Fruit fly (Drosophila melanogaster) whole organism, embryonic: ENCODE results near the gene CG45486.

Experiments
- Atf3 ChIP-seq: fragments of 200-800 bp; sonication (Bioruptor generic); optimal IDR thresholded peaks from 3 replicates; lab custom pipeline; 2016; ENCODE audit warnings: missing biosample characterization, missing genetic modification characterization
- BtbVII ChIP-seq: fragments of 200-800 bp; sonication (Bioruptor generic); optimal IDR thresholded peaks from 3 replicates; lab custom pipeline; 2017; ENCODE audit warnings: missing biosample characterization, mild to moderate bottlenecking, missing genetic modification characterization
- CG10654 ChIP-seq: fragments of 200-800 bp; sonication (Bioruptor generic); optimal IDR thresholded peaks from 2 replicates; lab custom pipeline; 2016; ENCODE audit warnings: missing biosample characterization, missing genetic modification characterization
- CG13287 ChIP-seq: fragments of 200-800 bp; sonication (Bioruptor generic); IDR thresholded peaks from 2 replicates; pipeline ENCODE4 v1.3.6; 2022; ENCODE audit warnings: missing biosample characterization, missing genetic modification characterization; ENCODE audit not compliant: partially characterized antibody
- CG14860 ChIP-seq: fragments of 200-800 bp; sonication (Bioruptor generic); IDR thresholded peaks from 3 replicates; pipeline ENCODE4 v1.3.6; 2022; ENCODE audit warnings: missing biosample characterization, missing genetic modification characterization; ENCODE audit not compliant: partially characterized antibody
- CG14965 ChIP-seq: fragments of 200-800 bp; sonication (Bioruptor generic); optimal IDR thresholded peaks from 2 replicates; lab custom pipeline; 2016; ENCODE audit warnings: missing biosample characterization, missing genetic modification characterization, borderline replicate concordance
- CG2199 ChIP-seq: fragments of 200-800 bp; sonication (Bioruptor generic); IDR thresholded peaks from 3 replicates; pipeline ENCODE4 v1.3.6; 2022; ENCODE audit warnings: missing biosample characterization, missing genetic modification characterization
- CG2875 ChIP-seq: fragments of 200-800 bp; sonication (Bioruptor generic); optimal IDR thresholded peaks from 2 replicates; lab custom pipeline; 2017; ENCODE audit warnings: missing biosample characterization, mild to moderate bottlenecking, missing genetic modification characterization, missing genetic modification reagents
- CG6791 ChIP-seq: fragments of 200-800 bp; sonication (Bioruptor generic); IDR thresholded peaks from 3 replicates; pipeline ENCODE4 v1.3.6; 2022; ENCODE audit warnings: missing biosample characterization, missing genetic modification characterization; ENCODE audit not compliant: partially characterized antibody
- CG7839 ChIP-seq: fragments of 200-800 bp; sonication (Bioruptor generic); optimal IDR thresholded peaks from 3 replicates; lab custom pipeline; 2018; ENCODE audit warnings: missing biosample characterization, mild to moderate bottlenecking, missing genetic modification characterization, moderate library complexity
- Fer1 ChIP-seq: fragments of 200-800 bp; sonication (Bioruptor generic); optimal IDR thresholded peaks from 2 replicates; lab custom pipeline; 2017; ENCODE audit warnings: missing biosample characterization, mild to moderate bottlenecking, missing genetic modification characterization
- HLH3B ChIP-seq: fragments of 200-800 bp; sonication (Bioruptor generic); IDR thresholded peaks from 2 replicates; pipeline ENCODE4 v1.3.6; 2022; ENCODE audit warnings: missing biosample characterization, missing genetic modification characterization
- Hr78 ChIP-seq, 2 experiments: fragments of 200-800 bp in 1 of 2; fragments of >200 bp in 1 of 2; sonication (Bioruptor generic) in 1 of 2; optimal IDR thresholded peaks; 2 replicates each; lab custom pipeline; 2017 to 2019; ENCODE audit warnings: missing biosample characterization in 2 of 2, missing genetic modification characterization in 2 of 2, mild to moderate bottlenecking in 1 of 2, moderate library complexity in 1 of 2
- Jarid2 ChIP-seq: fragments of 200-800 bp; sonication (Bioruptor generic); optimal IDR thresholded peaks from 3 replicates; lab custom pipeline; 2017; ENCODE audit warnings: mild to moderate bottlenecking, missing biosample characterization, missing genetic modification reagents, missing genetic modification characterization
- MESR4 ChIP-seq: fragments of 200-800 bp; sonication (Bioruptor generic); optimal IDR thresholded peaks from 2 replicates; lab custom pipeline; 2018; ENCODE audit warnings: missing biosample characterization, mild to moderate bottlenecking, missing genetic modification characterization, moderate library complexity
- NC2β ChIP-seq: fragments of 200-800 bp; sonication (Bioruptor generic); optimal IDR thresholded peaks from 2 replicates; lab custom pipeline; 2016; ENCODE audit warnings: missing biosample characterization, missing genetic modification characterization
- Optix ChIP-seq: fragments of 200-800 bp; sonication (Bioruptor generic); IDR thresholded peaks from 3 replicates; pipeline ENCODE4 v1.3.6; 2022; ENCODE audit warnings: missing biosample characterization, missing genetic modification characterization
- amos ChIP-seq: fragments of 200-800 bp; sonication (Bioruptor generic); IDR thresholded peaks from 2 replicates; pipeline ENCODE4 v1.3.6; 2022; ENCODE audit warnings: missing biosample characterization, missing genetic modification characterization; ENCODE audit not compliant: partially characterized antibody
- cad ChIP-seq: fragments of >200 bp; optimal IDR thresholded peaks from 2 replicates; lab custom pipeline; 2017; ENCODE audit warnings: missing biosample characterization, missing genetic modification characterization
- chn ChIP-seq: fragments of 200-800 bp; sonication (Bioruptor generic); optimal IDR thresholded peaks from 2 replicates; lab custom pipeline; 2016; ENCODE audit warnings: missing biosample characterization, missing genetic modification characterization
- crp ChIP-seq, 2 experiments: fragments of 200-800 bp; sonication (Bioruptor generic); optimal IDR thresholded peaks; 2 replicates in 1 of 2; 3 replicates in 1 of 2; lab custom pipeline; 2017; ENCODE audit warnings: missing biosample characterization in 2 of 2, missing genetic modification characterization in 2 of 2, mild to moderate bottlenecking in 1 of 2, moderate library complexity in 1 of 2
- fd3F ChIP-seq: fragments of 200-800 bp; sonication (Bioruptor generic); optimal IDR thresholded peaks from 2 replicates; lab custom pipeline; 2018; ENCODE audit warnings: missing biosample characterization, mild to moderate bottlenecking, missing genetic modification characterization, moderate library complexity
- hkb ChIP-seq, 2 experiments: fragments of 200-800 bp in 1 of 2; fragments of >200 bp in 1 of 2; sonication (Bioruptor generic) in 1 of 2; IDR thresholded peaks in 1 of 2; optimal IDR thresholded peaks in 1 of 2; 2 replicates each; pipeline versions ENCODE4 v1.3.6 to Lab custom; 2017 to 2022; ENCODE audit warnings: missing biosample characterization in 1 of 2, missing genetic modification characterization in 1 of 2
- org-1 ChIP-seq: fragments of 200-800 bp; sonication (Bioruptor generic); optimal IDR thresholded peaks from 2 replicates; lab custom pipeline; 2017; ENCODE audit warnings: missing biosample characterization, missing genetic modification characterization
- pb ChIP-seq: fragments of 200-800 bp; sonication (Bioruptor generic); optimal IDR thresholded peaks from 3 replicates; lab custom pipeline; 2016; ENCODE audit warnings: missing biosample characterization, missing genetic modification characterization
- pnt ChIP-seq: fragments of 200-800 bp; sonication (Bioruptor generic); optimal IDR thresholded peaks from 3 replicates; lab custom pipeline; 2016; ENCODE audit warnings: missing biosample characterization, missing genetic modification characterization
- sna ChIP-seq: fragments of 200-800 bp; sonication (Bioruptor generic); IDR thresholded peaks from 2 replicates; pipeline ENCODE4 v1.3.6; 2022; ENCODE audit warnings: missing biosample characterization, missing genetic modification characterization; ENCODE audit not compliant: partially characterized antibody
- vfl ChIP-seq: fragments of 200-800 bp; sonication (Bioruptor generic); optimal IDR thresholded peaks from 2 replicates; lab custom pipeline; 2016; ENCODE audit warnings: missing biosample characterization, missing genetic modification characterization

Gene CG45486

DNA sequence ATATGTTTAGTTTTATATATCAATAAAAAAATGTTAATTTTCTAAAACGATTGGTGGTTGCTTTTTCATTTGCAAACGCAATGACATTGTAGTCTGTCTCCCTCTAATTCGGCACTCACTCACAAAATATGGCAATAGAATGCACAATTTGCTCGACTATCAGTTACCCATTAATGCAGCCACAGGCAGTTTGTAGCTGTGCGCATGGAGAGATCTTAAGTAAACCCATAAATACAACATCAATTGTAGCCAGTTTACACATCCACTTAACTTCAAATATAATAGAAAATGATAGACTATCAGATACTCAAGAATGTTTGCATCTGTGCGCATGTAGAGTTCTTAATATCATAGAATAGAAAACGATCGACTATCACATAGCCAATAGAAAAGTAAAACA, 50.6 kb downstream of the CG45486 start (continued):
- TF ChIP-seq hkb (optimal IDR thresholded peaks at IDR 0.05; lab: Kevin White, UChicago) (no peak), hkb (GFP tag; IDR thresholded peaks at IDR 0.05; lab: Robert Waterston, UW) (no peak), chn (GFP tag; lab: Kevin White, UChicago) (no peak), MESR4 (GFP tag; lab: Kevin White, UChicago) (no peak), CG14860 (GFP tag; lab: Robert Waterston, UW) (peak; percentile 86), Hr78 (GFP tag; optimal IDR thresholded peaks at IDR 0.05; lab: Kevin White, UChicago) (no peak), cad (GFP tag; lab: Kevin White, UChicago) (no peak), CG10654 (no peak), fd3F (GFP tag; lab: Kevin White, UChicago) (no peak), Jarid2 (GFP tag; lab: Kevin White, UChicago) (no peak), Atf3 (GFP tag; lab: Kevin White, UChicago) (no peak), Fer1 (no peak), sna (GFP tag; lab: Robert Waterston, UW) (peak; percentile 23; the same call in 1 of the 2 replicates), crp (GFP tag; optimal IDR thresholded peaks at IDR 0.05; lab: Kevin White, UChicago) (no peak), amos (GFP tag; lab: Robert Waterston, UW) (no peak), NC2β (no peak), vfl (GFP tag; lab: Kevin White, UChicago) (no peak), CG13287 (peak; percentile 24; the same call in 1 of the 2 replicates), Optix (GFP tag; lab: Robert Waterston, UW) (no peak), BtbVII (GFP tag; lab: Kevin White, UChicago) (no peak), HLH3B (GFP tag; lab: Robert Waterston, UW) (no peak), CG6791 (GFP tag; lab: Robert Waterston, UW) (peak; percentile 80), CG2199 (GFP tag; lab: Robert Waterston, UW) (no peak), pb (GFP tag; lab: Kevin White, UChicago) (no peak), pnt (GFP tag; lab: Kevin White, UChicago) (no peak), org-1 (GFP tag; lab: Kevin White, UChicago) (no peak), CG14965 (GFP tag; lab: Kevin White, UChicago) (no peak), CG2875 (GFP tag; lab: Kevin White, UChicago) (no peak), CG7839 (tag; lab: Kevin White, UChicago) (no peak)
